Worm (Caenorhabditis elegans) whole organism, young adult: Measurements from ENCODE around the gene clec-121.

Experiments
- C06A6.2 ChIP-seq: fragments of 200-800 bp; sonication (Bioruptor generic); conservative IDR thresholded peaks from 2 replicates; pipeline ENCODE4 v1.3.6; 2022; ENCODE audit warnings: missing genetic modification characterization, missing compliant biosample characterization
- F55B11.4 ChIP-seq: sonication (generic microtip); optimal IDR thresholded peaks from 2 replicates; lab custom pipeline; 2016; ENCODE audit warnings: missing compliant biosample characterization, missing genetic modification characterization, borderline replicate concordance; ENCODE audit not compliant: insufficient read depth
- F57C9.4 ChIP-seq: sonication (generic microtip); optimal IDR thresholded peaks from 2 replicates; lab custom pipeline; 2017; ENCODE audit warnings: mild to moderate bottlenecking, missing genetic modification characterization, missing compliant biosample characterization
- K11D2.4 ChIP-seq: fragments of 200-800 bp; sonication (Bioruptor generic); IDR thresholded peaks from 2 replicates; pipeline ENCODE4 v1.3.6; 2022; ENCODE audit warnings: missing genetic modification reagents, missing genetic modification characterization, missing compliant biosample characterization
- T07F8.4 ChIP-seq: sonication (generic microtip); optimal IDR thresholded peaks from 2 replicates; lab custom pipeline; 2016; ENCODE audit warnings: mild to moderate bottlenecking, missing genetic modification characterization, moderate library complexity, missing compliant biosample characterization
- Y95B8A.8 ChIP-seq: fragments of 200-800 bp; sonication (Bioruptor generic); IDR thresholded peaks from 2 replicates; pipeline ENCODE4 v1.3.6; 2022; ENCODE audit warnings: missing genetic modification reagents, missing genetic modification characterization, missing compliant biosample characterization
- akir-1 ChIP-seq: fragments of 200-800 bp; sonication (Bioruptor generic); optimal IDR thresholded peaks from 2 replicates; lab custom pipeline; 2018; ENCODE audit warnings: mild to moderate bottlenecking, missing genetic modification characterization, moderate library complexity, missing compliant biosample characterization
- ama-1 ChIP-seq, 3 experiments: fragments of 150-350 bp in 1 of 3; sonication (generic microtip) in 2 of 3; optimal IDR thresholded peaks; 2 replicates each; lab custom pipeline; 2014 to 2018; ENCODE audit warnings: missing biosample characterization in 2 of 3, missing genetic modification characterization in 2 of 3, missing genetic modification reagents in 2 of 3
- aptf-3 ChIP-seq: fragments of 200-800 bp; sonication (Bioruptor generic); IDR thresholded peaks from 2 replicates; pipeline ENCODE4 v1.3.6; 2022; ENCODE audit warnings: missing genetic modification characterization, missing compliant biosample characterization
- athp-1 ChIP-seq: sonication (generic microtip); optimal IDR thresholded peaks from 2 replicates; lab custom pipeline; 2017; ENCODE audit warnings: mild to moderate bottlenecking, missing genetic modification characterization, missing compliant biosample characterization
- attf-3 ChIP-seq: fragments of 200-800 bp; sonication (Bioruptor generic); conservative IDR thresholded peaks from 2 replicates; pipeline ENCODE4 v1.3.6; 2022; ENCODE audit warnings: missing genetic modification reagents, missing genetic modification characterization, missing compliant biosample characterization
- attf-5 ChIP-seq: fragments of 200-800 bp; sonication (Bioruptor generic); optimal IDR thresholded peaks from 2 replicates; lab custom pipeline; 2018; ENCODE audit warnings: mild to moderate bottlenecking, missing genetic modification characterization, missing compliant biosample characterization
- bed-1 ChIP-seq: fragments of 200-800 bp; sonication (Bioruptor generic); IDR thresholded peaks from 2 replicates; pipeline ENCODE4 v1.3.6; 2022; ENCODE audit warnings: missing genetic modification reagents, missing genetic modification characterization, missing compliant biosample characterization
- ceh-40 ChIP-seq: fragments of 200-800 bp; sonication (Bioruptor generic); IDR thresholded peaks from 2 replicates; pipeline ENCODE4 v1.3.6; 2022; ENCODE audit warnings: missing genetic modification characterization, missing compliant biosample characterization
- ceh-91 ChIP-seq: fragments of 200-800 bp; sonication (Bioruptor generic); IDR thresholded peaks from 2 replicates; pipeline ENCODE4 v1.3.6; 2022; ENCODE audit warnings: missing genetic modification reagents, missing genetic modification characterization, missing compliant biosample characterization
- hlh-12 ChIP-seq: sonication (generic microtip); optimal IDR thresholded peaks from 2 replicates; lab custom pipeline; 2016; ENCODE audit warnings: missing genetic modification characterization, missing compliant biosample characterization
- lag-1 ChIP-seq: fragments of 200-800 bp; sonication (Bioruptor generic); IDR thresholded peaks from 2 replicates; pipeline ENCODE4 v1.3.6; 2022; ENCODE audit warnings: missing genetic modification reagents, missing genetic modification characterization, missing compliant biosample characterization
- lin-26 ChIP-seq: fragments of 200-800 bp; sonication (Bioruptor generic); IDR thresholded peaks from 2 replicates; pipeline ENCODE4 v1.3.6; 2022; ENCODE audit warnings: missing genetic modification reagents, missing genetic modification characterization, missing compliant biosample characterization
- lin-35 ChIP-seq, 3 experiments: fragments of 150-350 bp in 2 of 3; sonication (generic microtip) in 1 of 3; optimal IDR thresholded peaks; 2 replicates each; lab custom pipeline; 2014 to 2018; ENCODE audit warnings: missing biosample characterization in 3 of 3, missing genetic modification characterization in 3 of 3, missing genetic modification reagents in 3 of 3
- lsy-27 ChIP-seq: sonication (generic microtip); optimal IDR thresholded peaks from 2 replicates; lab custom pipeline; 2017; ENCODE audit warnings: missing genetic modification characterization, mild to moderate bottlenecking, missing compliant biosample characterization, antibody characterized with exemption, missing genotype, borderline replicate concordance; ENCODE audit not compliant: insufficient read depth
- madf-6 ChIP-seq: fragments of 200-800 bp; sonication (Bioruptor generic); IDR thresholded peaks from 2 replicates; pipeline ENCODE4 v1.3.6; 2022; ENCODE audit warnings: missing genetic modification reagents, missing genetic modification characterization, missing compliant biosample characterization
- madf-8 ChIP-seq: fragments of 200-800 bp; sonication (Bioruptor generic); conservative IDR thresholded peaks from 2 replicates; pipeline ENCODE4 v1.3.6; 2022; ENCODE audit warnings: missing genetic modification reagents, missing genetic modification characterization, missing compliant biosample characterization
- mcd-1 ChIP-seq: fragments of 200-800 bp; sonication (Bioruptor generic); IDR thresholded peaks from 2 replicates; pipeline ENCODE4 v1.3.6; 2022; ENCODE audit warnings: missing genetic modification reagents, missing genetic modification characterization, missing compliant biosample characterization
- mel-28 ChIP-seq: sonication (generic microtip); optimal IDR thresholded peaks from 2 replicates; lab custom pipeline; 2016; ENCODE audit warnings: borderline replicate concordance, mild to moderate bottlenecking, missing genetic modification characterization, missing compliant biosample characterization
- nhr-80 ChIP-seq: sonication (generic microtip); optimal IDR thresholded peaks from 2 replicates; lab custom pipeline; 2016; ENCODE audit warnings: missing genetic modification characterization, missing compliant biosample characterization
- nhr-90 ChIP-seq: sonication (generic microtip); optimal IDR thresholded peaks from 2 replicates; lab custom pipeline; 2016; ENCODE audit warnings: missing genotype, mild to moderate bottlenecking, missing genetic modification characterization, missing compliant biosample characterization
- pbrm-1 ChIP-seq: fragments of 200-800 bp; sonication (Bioruptor generic); IDR thresholded peaks from 2 replicates; pipeline ENCODE4 v1.3.6; 2022; ENCODE audit warnings: missing genetic modification reagents, missing genetic modification characterization, missing compliant biosample characterization
- pha-4 ChIP-seq: fragments of 150-350 bp; sonication (generic microtip); optimal IDR thresholded peaks from 2 replicates; lab custom pipeline; 2014; ENCODE audit warnings: missing biosample characterization, missing genetic modification reagents, missing genetic modification characterization
- somi-1 ChIP-seq: fragments of 200-800 bp; sonication (Bioruptor generic); optimal IDR thresholded peaks from 2 replicates; lab custom pipeline; 2018; ENCODE audit warnings: mild to moderate bottlenecking, missing genetic modification characterization, missing compliant biosample characterization
- tbp1 ChIP-seq: fragments of 200-800 bp; sonication (Bioruptor generic); optimal IDR thresholded peaks from 2 replicates; lab custom pipeline; 2018; ENCODE audit warnings: mild to moderate bottlenecking, missing genetic modification characterization, missing compliant biosample characterization
- xnd-1 ChIP-seq: sonication (generic microtip); optimal IDR thresholded peaks from 2 replicates; lab custom pipeline; 2016; ENCODE audit warnings: missing genotype, missing genetic modification reagents, missing genetic modification characterization, missing compliant biosample characterization
- zfh-2 ChIP-seq: fragments of 200-800 bp; sonication (Bioruptor generic); conservative IDR thresholded peaks from 2 replicates; pipeline ENCODE4 v1.3.6; 2022; ENCODE audit warnings: missing genetic modification reagents, missing genetic modification characterization, missing compliant biosample characterization
- zim-3 ChIP-seq: sonication (generic microtip); optimal IDR thresholded peaks from 2 replicates; lab custom pipeline; 2017; ENCODE audit warnings: mild to moderate bottlenecking, missing genetic modification characterization, moderate library complexity, missing compliant biosample characterization
- ztf-22 ChIP-seq: fragments of 200-800 bp; sonication (Bioruptor generic); optimal IDR thresholded peaks from 2 replicates; lab custom pipeline; 2018; ENCODE audit warnings: mild to moderate bottlenecking, missing genetic modification characterization, moderate library complexity, missing compliant biosample characterization
- ztf-25 ChIP-seq: fragments of 200-800 bp; sonication (Bioruptor generic); IDR thresholded peaks from 2 replicates; pipeline ENCODE4 v1.3.6; 2022; ENCODE audit warnings: missing genetic modification reagents, missing genetic modification characterization, missing compliant biosample characterization

Gene clec-121

DNA sequence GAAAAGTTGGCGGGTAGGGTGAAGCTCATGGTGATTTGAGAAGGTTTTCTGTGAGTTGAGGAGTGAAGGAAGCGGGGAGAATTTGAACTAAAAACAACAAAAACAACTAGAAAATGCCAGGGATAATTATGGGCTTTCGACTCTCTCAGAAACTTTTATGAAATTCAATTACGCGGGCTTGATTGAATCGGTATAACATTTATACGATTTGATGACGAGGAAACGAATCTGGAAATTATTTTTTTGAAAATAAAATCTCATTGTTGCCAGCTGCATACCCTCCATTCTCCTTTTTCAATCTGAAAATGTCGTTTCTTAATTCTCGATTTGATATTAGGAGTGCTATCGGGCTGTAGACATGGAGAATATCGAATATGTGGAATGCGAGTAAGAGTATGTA, 10.8 kb upstream of the clec-121 start, which contains the start of gene srg-21:
Gene srg-21, minus strand, starts transcription at position 101 of the 400 bp plus-strand sequence.
- TF ChIP-seq xnd-1 (tag; lab: Kevin White, UChicago), result no peak
- TF ChIP-seq lsy-27, result no peak
- TF ChIP-seq akir-1, result no peak
- no peak for TF ChIP-seq hlh-12
- TF ChIP-seq K11D2.4, result no peak
- no peak for TF ChIP-seq ceh-40 (GFP tag; lab: Robert Waterston, UW)
- no peak for TF ChIP-seq pha-4 (tag; lab: Kevin White, UChicago)
- no peak for TF ChIP-seq madf-6 (GFP tag; lab: Robert Waterston, UW)
- no peak for TF ChIP-seq mel-28
- TF ChIP-seq ceh-91 (GFP tag; lab: Robert Waterston, UW), result no peak
- no peak for TF ChIP-seq aptf-3
- TF ChIP-seq F55B11.4, result no peak
- no peak for TF ChIP-seq T07F8.4 (tag; lab: Kevin White, UChicago)
- TF ChIP-seq pbrm-1 (GFP tag; lab: Robert Waterston, UW), result no peak
- no peak for TF ChIP-seq madf-8 (GFP tag; lab: Robert Waterston, UW)
- TF ChIP-seq lag-1 (GFP tag; lab: Robert Waterston, UW), result no peak
- TF ChIP-seq ztf-22 (GFP tag; lab: Kevin White, UChicago), result no peak
- no peak for TF ChIP-seq tbp1
- TF ChIP-seq lin-35 (GFP tag; optimal IDR thresholded peaks at IDR 0.05; lab: Kevin White, UChicago), result no peak
- TF ChIP-seq, all 124 proteins: peak for 0

DNA sequence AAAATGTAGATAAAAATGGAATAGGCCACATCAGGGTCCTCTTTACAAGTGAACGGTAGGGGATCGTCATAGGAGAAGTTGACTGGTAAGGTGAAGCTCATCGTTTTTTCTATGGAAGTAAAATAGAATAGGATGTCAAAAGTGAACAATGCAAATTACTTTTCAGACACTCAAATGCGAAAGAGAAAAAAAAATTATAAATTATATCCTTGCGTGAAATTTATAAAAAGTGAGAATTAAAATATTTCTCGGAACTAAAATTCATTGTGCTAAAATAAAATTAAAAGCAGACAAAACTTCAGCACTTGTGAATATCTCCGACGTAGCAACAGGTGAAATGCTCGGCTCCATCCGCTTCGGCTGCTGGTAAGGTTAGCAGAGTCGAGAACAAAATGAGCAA, 8.8 kb upstream of the clec-121 start, which contains the start of gene srg-22:
Gene srg-22, minus strand, starts transcription at position 101 of the 400 bp plus-strand sequence.
- TF ChIP-seq Y95B8A.8 (GFP tag; lab: Robert Waterston, UW), result no peak
- TF ChIP-seq F57C9.4 (tag; lab: Kevin White, UChicago), result no peak
- TF ChIP-seq lin-26 (GFP tag; lab: Robert Waterston, UW), result no peak
- TF ChIP-seq aptf-3, result no peak
- no peak for TF ChIP-seq nhr-90 (tag; lab: Kevin White, UChicago)
- TF ChIP-seq zfh-2 (GFP tag; lab: Robert Waterston, UW), result no peak
- TF ChIP-seq attf-5 (GFP tag; lab: Kevin White, UChicago), result no peak
- TF ChIP-seq bed-1, result no peak
- no peak for TF ChIP-seq zim-3 (tag; lab: Kevin White, UChicago)

DNA sequence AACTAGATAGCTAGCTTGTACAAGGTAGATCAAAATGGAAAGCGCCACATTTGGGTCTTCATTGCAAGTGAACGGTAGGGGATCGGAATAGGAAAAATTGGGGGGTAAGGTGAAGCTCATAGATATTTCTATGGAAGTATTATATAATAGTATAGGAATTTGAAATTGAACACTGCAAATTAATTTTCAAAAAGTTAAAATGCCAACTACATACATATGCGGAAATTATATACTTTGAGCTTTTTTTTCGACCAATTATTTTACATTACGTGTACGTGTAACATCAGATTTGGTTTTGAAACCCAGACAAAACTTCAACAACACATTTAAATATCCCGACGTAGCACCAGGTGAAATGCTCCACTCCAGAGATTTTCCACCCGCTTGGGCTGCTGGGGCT, 6.1 kb upstream of the clec-121 start, which contains the start of gene srg-23:
Gene srg-23, minus strand, starts transcription at position 101 of the 400 bp plus-strand sequence.
- TF ChIP-seq mcd-1 (GFP tag; lab: Robert Waterston, UW) (no peak), ama-1 (optimal IDR thresholded peaks at IDR 0.05; lab: Kevin White, UChicago) (no peak), ama-1 (GFP tag; optimal IDR thresholded peaks at IDR 0.05; lab: Kevin White, UChicago) (no peak), somi-1 (GFP tag; lab: Kevin White, UChicago) (no peak), C06A6.2 (GFP tag; lab: Robert Waterston, UW) (no peak)
- TF ChIP-seq, all 124 proteins: peak for 0

DNA sequence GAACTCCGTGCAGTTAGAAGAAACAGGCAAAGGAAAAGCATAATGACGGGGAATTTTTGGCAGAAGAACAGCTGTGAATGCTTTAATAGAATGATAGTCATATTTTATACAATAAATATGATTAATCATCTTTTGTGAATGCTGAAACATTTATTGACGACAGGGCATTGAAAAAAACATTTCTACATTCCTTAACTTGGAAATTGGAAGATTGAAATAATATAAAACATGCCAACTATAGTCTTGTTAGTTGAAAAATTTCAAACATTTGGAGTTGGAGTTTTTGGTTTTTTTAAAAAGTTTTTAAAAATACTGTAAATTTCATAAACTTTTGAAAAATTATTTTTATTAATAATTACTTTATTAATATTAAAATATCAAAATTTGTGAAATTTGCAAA, 5.3 kb upstream of the clec-121 start, which contains the start of gene Y25C1A.14:
Gene Y25C1A.14, minus strand, starts transcription at position 101 of the 400 bp plus-strand sequence.
- TF ChIP-seq attf-3 (no peak), athp-1 (no peak), zim-3 (tag; lab: Kevin White, UChicago) (no peak), nhr-80 (tag; lab: Kevin White, UChicago) (no peak), ztf-25 (GFP tag; lab: Robert Waterston, UW) (no peak)
